Worm (Caenorhabditis elegans) whole organism, mixed stage, embryonic: ENCODE data around the gene nas-27.

ENCODE experiments used
- elt-1 ChIP-seq: sonication (generic microtip); optimal IDR thresholded peaks from 2 replicates; lab custom pipeline; 2017; ENCODE audit warnings: missing genetic modification characterization, mild to moderate bottlenecking, missing compliant biosample characterization, antibody characterized with exemption, moderate library complexity, borderline replicate concordance; ENCODE audit not compliant: insufficient read depth
- lin-13 ChIP-seq: fragments of 150-350 bp; optimal IDR thresholded peaks from 2 replicates; lab custom pipeline; 2014; ENCODE audit warnings: missing biosample characterization, missing genetic modification characterization
- nhr-12 ChIP-seq: fragments of 150-350 bp; optimal IDR thresholded peaks from 2 replicates; lab custom pipeline; 2014; ENCODE audit warnings: missing biosample characterization, missing genetic modification characterization
- nhr-237 ChIP-seq: fragments of 150-350 bp; optimal IDR thresholded peaks from 2 replicates; lab custom pipeline; 2014; ENCODE audit warnings: missing biosample characterization, missing genetic modification characterization
- nhr-28 ChIP-seq: fragments of 150-350 bp; optimal IDR thresholded peaks from 2 replicates; lab custom pipeline; 2014; ENCODE audit warnings: missing biosample characterization, missing genetic modification characterization
- nhr-76 ChIP-seq: sonication (generic microtip); optimal IDR thresholded peaks from 2 replicates; lab custom pipeline; 2017; ENCODE audit warnings: missing biosample characterization, missing genetic modification characterization
- unc-62 ChIP-seq: fragments of 150-350 bp; optimal IDR thresholded peaks from 2 replicates; lab custom pipeline; 2014; ENCODE audit warnings: missing biosample characterization, missing genetic modification reagents, missing genetic modification characterization
- ztf-11 ChIP-seq: fragments of 150-350 bp; optimal IDR thresholded peaks from 2 replicates; lab custom pipeline; 2014; ENCODE audit warnings: missing biosample characterization, missing genetic modification characterization

- no peak for TF ChIP-seq lin-13 (tag; lab: Kevin White, UChicago)
- TF ChIP-seq ztf-11 (tag; lab: Kevin White, UChicago): no peak
- no peak for TF ChIP-seq nhr-237 (tag; lab: Kevin White, UChicago)
- TF ChIP-seq elt-1 (tag; lab: Kevin White, UChicago): no peak
- TF ChIP-seq nhr-12 (tag; lab: Kevin White, UChicago): no peak
- no peak for TF ChIP-seq nhr-28 (tag; lab: Kevin White, UChicago)
- no peak for TF ChIP-seq unc-62 (GFP tag; lab: Kevin White, UChicago)
- TF ChIP-seq nhr-76: no peak
Observed at ce11 chrII:1157135-1157534, 22.0 kb downstream of the nas-27 start.
